Worm (Caenorhabditis elegans) whole organism, L4 larva: ENCODE results near the gene egl-46.
A peak's percentile ranks its signal among the peaks of the same experiment; 100 is the strongest.
"Not testable (repeated sequence)": the region's sequence is repeated elsewhere in the genome, so short reads cannot be mapped to it uniquely, and the experiment has no call there.

Experiments
- F26F4.8 ChIP-seq: fragments of 200-800 bp; sonication (Bioruptor generic); conservative IDR thresholded peaks from 2 replicates; pipeline ENCODE4 v1.3.6; 2022; ENCODE audit warnings: missing genetic modification characterization, missing compliant biosample characterization
- F49E8.2 ChIP-seq: sonication (generic microtip); optimal IDR thresholded peaks from 2 replicates; lab custom pipeline; 2016; ENCODE audit warnings: missing compliant biosample characterization, mild to moderate bottlenecking, missing genetic modification characterization, borderline replicate concordance
- T20F7.1 ChIP-seq: fragments of 200-800 bp; sonication (Bioruptor generic); optimal IDR thresholded peaks from 2 replicates; lab custom pipeline; 2018; ENCODE audit warnings: mild to moderate bottlenecking, missing genetic modification characterization, missing compliant biosample characterization
- Y105C5A.15 ChIP-seq: fragments of 200-800 bp; sonication (Bioruptor generic); IDR thresholded peaks from 2 replicates; pipeline ENCODE4 v1.3.6; 2022; ENCODE audit warnings: missing genetic modification characterization, missing compliant biosample characterization
- Y48G9A.11 ChIP-seq: fragments of 200-800 bp; sonication (Bioruptor generic); IDR thresholded peaks from 2 replicates; pipeline ENCODE4 v1.3.6; 2022; ENCODE audit warnings: missing genetic modification reagents, missing genetic modification characterization, missing compliant biosample characterization
- arid-1 ChIP-seq: fragments of 200-800 bp; sonication (Bioruptor generic); conservative IDR thresholded peaks from 2 replicates; pipeline ENCODE4 v1.3.6; 2022; ENCODE audit warnings: missing genetic modification reagents, missing genetic modification characterization, missing compliant biosample characterization
- ceh-28 ChIP-seq: fragments of 150-350 bp; optimal IDR thresholded peaks from 2 replicates; lab custom pipeline; 2014; ENCODE audit warnings: missing biosample characterization, missing genetic modification reagents, missing genetic modification characterization
- ceh-82 ChIP-seq: sonication (generic microtip); optimal IDR thresholded peaks from 2 replicates; lab custom pipeline; 2017; ENCODE audit warnings: missing biosample characterization, missing genetic modification characterization
- daf-16 ChIP-seq, 3 experiments: sonication (generic microtip); optimal IDR thresholded peaks; 2 replicates each; lab custom pipeline; 2016 to 2017; ENCODE audit warnings: missing genetic modification characterization in 3 of 3, missing genetic modification reagents in 3 of 3, mild to moderate bottlenecking in 2 of 3, missing compliant biosample characterization in 2 of 3, missing biosample characterization in 1 of 3, moderate library complexity in 1 of 3
- dmd-6 ChIP-seq: fragments of 200-800 bp; sonication (Bioruptor generic); IDR thresholded peaks from 2 replicates; pipeline ENCODE4 v1.3.6; 2022; ENCODE audit warnings: missing genetic modification reagents, missing genetic modification characterization, missing compliant biosample characterization
- dmd-8 ChIP-seq: fragments of 200-800 bp; sonication (Bioruptor generic); IDR thresholded peaks from 2 replicates; pipeline ENCODE4 v1.3.6; 2022; ENCODE audit warnings: missing genetic modification characterization, missing compliant biosample characterization
- dpl-1 ChIP-seq: fragments of 150-350 bp; optimal IDR thresholded peaks from 2 replicates; lab custom pipeline; 2014; ENCODE audit warnings: missing biosample characterization, missing genetic modification reagents, missing genetic modification characterization
- duxl-1 ChIP-seq: sonication (generic microtip); optimal IDR thresholded peaks from 2 replicates; lab custom pipeline; 2016; ENCODE audit warnings: mild to moderate bottlenecking, missing genetic modification characterization, moderate library complexity, missing compliant biosample characterization; ENCODE audit not compliant: poor library complexity
- dve-1 ChIP-seq: sonication (generic microtip); optimal IDR thresholded peaks from 2 replicates; lab custom pipeline; 2017; ENCODE audit warnings: antibody characterized with exemption, mild to moderate bottlenecking, missing genetic modification characterization, missing compliant biosample characterization; ENCODE audit not compliant: insufficient read depth
- egl-27 ChIP-seq: sonication (generic microtip); optimal IDR thresholded peaks from 3 replicates; lab custom pipeline; 2017; ENCODE audit warnings: missing biosample characterization, missing genetic modification reagents, missing genetic modification characterization
- hlh-11 ChIP-seq: fragments of 200-800 bp; sonication (Bioruptor generic); optimal IDR thresholded peaks from 2 replicates; lab custom pipeline; 2018; ENCODE audit warnings: mild to moderate bottlenecking, missing genetic modification characterization, missing compliant biosample characterization
- hlh-30 ChIP-seq: sonication (generic microtip); optimal IDR thresholded peaks from 2 replicates; lab custom pipeline; 2017; ENCODE audit warnings: antibody characterized with exemption, mild to moderate bottlenecking, missing genetic modification characterization, missing compliant biosample characterization; ENCODE audit not compliant: insufficient read depth
- hmg-1.1 ChIP-seq: fragments of 200-800 bp; sonication (Bioruptor generic); IDR thresholded peaks from 2 replicates; pipeline ENCODE4 v1.3.6; 2022; ENCODE audit warnings: missing genetic modification reagents, missing genetic modification characterization, missing compliant biosample characterization
- lin-38 ChIP-seq: fragments of 200-800 bp; sonication (Bioruptor generic); IDR thresholded peaks from 2 replicates; pipeline ENCODE4 v1.3.6; 2022; ENCODE audit warnings: missing genetic modification reagents, missing genetic modification characterization, missing compliant biosample characterization
- lsy-2 ChIP-seq, 2 experiments: fragments of 150-350 bp in 1 of 2; sonication (generic microtip) in 1 of 2; optimal IDR thresholded peaks; 2 replicates each; lab custom pipeline; 2014 to 2017; ENCODE audit warnings: missing biosample characterization in 2 of 2, missing genetic modification characterization in 2 of 2
- mep-1 ChIP-seq: fragments of 150-350 bp; sonication (generic microtip); optimal IDR thresholded peaks from 3 replicates; lab custom pipeline; 2014; ENCODE audit warnings: missing biosample characterization, missing genetic modification characterization
- mes-2 ChIP-seq: sonication (generic microtip); optimal IDR thresholded peaks from 2 replicates; lab custom pipeline; 2016; ENCODE audit warnings: missing genotype, mild to moderate bottlenecking, missing genetic modification characterization, missing compliant biosample characterization; ENCODE audit not compliant: poor library complexity, severe bottlenecking
- mxl-3 ChIP-seq: fragments of 200-800 bp; sonication (Bioruptor generic); optimal IDR thresholded peaks from 2 replicates; lab custom pipeline; 2018; ENCODE audit warnings: mild to moderate bottlenecking, missing genetic modification characterization, missing compliant biosample characterization
- nhr-102 ChIP-seq: sonication (generic microtip); optimal IDR thresholded peaks from 2 replicates; lab custom pipeline; 2016; ENCODE audit warnings: mild to moderate bottlenecking, missing genetic modification characterization, moderate library complexity, missing compliant biosample characterization
- nhr-25 ChIP-seq: sonication (generic microtip); optimal IDR thresholded peaks from 2 replicates; lab custom pipeline; 2017; ENCODE audit warnings: missing genetic modification characterization, mild to moderate bottlenecking, missing compliant biosample characterization, antibody characterized with exemption, moderate library complexity, borderline replicate concordance; ENCODE audit not compliant: insufficient read depth
- nhr-48 ChIP-seq: sonication (generic microtip); optimal IDR thresholded peaks from 2 replicates; lab custom pipeline; 2016; ENCODE audit warnings: mild to moderate bottlenecking, missing genetic modification characterization, missing compliant biosample characterization
- nhr-6 ChIP-seq: fragments of 150-350 bp; optimal IDR thresholded peaks from 2 replicates; lab custom pipeline; 2014; ENCODE audit warnings: missing biosample characterization, missing genetic modification characterization
- pha-4 ChIP-seq, 2 experiments: fragments of 150-350 bp in 1 of 2; fragments of 200-800 bp in 1 of 2; sonication (Bioruptor generic) in 1 of 2; IDR thresholded peaks in 1 of 2; optimal IDR thresholded peaks in 1 of 2; 2 replicates each; pipeline versions ENCODE4 v1.3.6 to Lab custom; 2014 to 2022; ENCODE audit warnings: missing genetic modification characterization in 2 of 2, missing genetic modification reagents in 2 of 2, missing biosample characterization in 1 of 2, missing compliant biosample characterization in 1 of 2
- rbr-2 ChIP-seq: sonication (generic microtip); optimal IDR thresholded peaks from 2 replicates; lab custom pipeline; 2016; ENCODE audit warnings: missing genotype, missing genetic modification characterization, missing compliant biosample characterization
- set-16 ChIP-seq: fragments of 200-800 bp; sonication (Bioruptor generic); IDR thresholded peaks from 2 replicates; pipeline ENCODE4 v1.3.6; 2022; ENCODE audit warnings: missing genetic modification reagents, missing genetic modification characterization, missing compliant biosample characterization
- spr-1 ChIP-seq: sonication (generic microtip); optimal IDR thresholded peaks from 2 replicates; lab custom pipeline; 2016; ENCODE audit warnings: mild to moderate bottlenecking, missing genetic modification characterization, missing compliant biosample characterization
- unc-130 ChIP-seq: sonication (generic microtip); optimal IDR thresholded peaks from 2 replicates; lab custom pipeline; 2016; ENCODE audit warnings: missing genetic modification reagents, missing genetic modification characterization, missing compliant biosample characterization

Gene egl-46

ce11 chrV:6714858-6715257 is 33.5 kb upstream of the egl-46 start:
- peak; percentile 95 for TF ChIP-seq Y48G9A.11 (GFP tag; lab: Robert Waterston, UW)

- peak; percentile 51 for TF ChIP-seq arid-1
- TF ChIP-seq Y48G9A.11 (GFP tag; lab: Robert Waterston, UW), result peak; percentile 89
- TF ChIP-seq F26F4.8, result peak; percentile 72; the same call in 1 of the 2 replicates
- TF ChIP-seq dmd-8 (GFP tag; lab: Robert Waterston, UW), result peak; percentile 48; the same call in 1 of the 2 replicates
- TF ChIP-seq pha-4 (GFP tag; IDR thresholded peaks at IDR 0.05; lab: Robert Waterston, UW), result 0 out of 2 replicates have a peak, but pooled peaks have one; percentile 15
- not testable (repeated sequence) for TF ChIP-seq pha-4 (tag; optimal IDR thresholded peaks at IDR 0.05; lab: Kevin White, UChicago)
Measured at ce11 chrV:6711071-6711470, 29.7 kb upstream of the egl-46 start.

- peak; percentile 89 for TF ChIP-seq Y48G9A.11 (GFP tag; lab: Robert Waterston, UW)
- TF ChIP-seq T20F7.1 (GFP tag; lab: Kevin White, UChicago), result peak; percentile 92
- TF ChIP-seq nhr-6 (tag; lab: Kevin White, UChicago), result no peak
Measured at ce11 chrV:6710462-6710861, 29.1 kb upstream of the egl-46 start, which contains the start of gene sna-1. Gene sna-1, minus strand, starts transcription at chrV:6710679.

- TF ChIP-seq duxl-1, result peak; percentile 35
- TF ChIP-seq lsy-2 (tag; optimal IDR thresholded peaks at IDR 0.05; lab: Kevin White, UChicago), result peak in 1 of 2 experiments; percentile 36
- TF ChIP-seq nhr-25, result no peak
- peak; percentile 34 for TF ChIP-seq hlh-11
- TF ChIP-seq mep-1 (tag; lab: Kevin White, UChicago), result peak; percentile 47
- peak; percentile 33 for TF ChIP-seq dpl-1 (GFP tag; lab: Kevin White, UChicago)
- TF ChIP-seq ceh-28 (tag; lab: Kevin White, UChicago), result no peak
- TF ChIP-seq daf-16 (GFP tag; optimal IDR thresholded peaks at IDR 0.05; lab: Kevin White, UChicago), result peak in 1 of 2 experiments; percentile 13
- TF ChIP-seq daf-16 (tag; optimal IDR thresholded peaks at IDR 0.05; lab: Kevin White, UChicago), result peak; percentile 53
- TF ChIP-seq spr-1 (tag; lab: Kevin White, UChicago), result peak; percentile 35
- peak; percentile 37 for TF ChIP-seq rbr-2
- peak; percentile 48 for TF ChIP-seq nhr-102 (tag; lab: Kevin White, UChicago)
- TF ChIP-seq Y48G9A.11 (GFP tag; lab: Robert Waterston, UW), result peak; percentile 79
- TF ChIP-seq hmg-1.1, result peak; percentile 50; the same call in 1 of the 2 replicates
- peak; percentile 79 for TF ChIP-seq mes-2 (tag; lab: Kevin White, UChicago)
- TF ChIP-seq dve-1, result peak; percentile 45
- TF ChIP-seq egl-27 (tag; lab: Kevin White, UChicago), result no peak
- 0 out of 2 replicates have a peak, but pooled peaks have one; percentile 23 for TF ChIP-seq dmd-6 (GFP tag; lab: Robert Waterston, UW)
- TF ChIP-seq set-16 (GFP tag; lab: Robert Waterston, UW), result peak; percentile 27; the same call in 1 of the 2 replicates
- TF ChIP-seq unc-130, result peak; percentile 33
- TF ChIP-seq F49E8.2 (tag; lab: Kevin White, UChicago), result peak; percentile 1
- TF ChIP-seq ceh-82 (tag; lab: Kevin White, UChicago), result no peak
- TF ChIP-seq Y105C5A.15 (GFP tag; lab: Robert Waterston, UW), result no peak
- TF ChIP-seq pha-4 (GFP tag; IDR thresholded peaks at IDR 0.05; lab: Robert Waterston, UW), result 0 out of 2 replicates have a peak, but pooled peaks have one; percentile 39
- no peak for TF ChIP-seq pha-4 (tag; optimal IDR thresholded peaks at IDR 0.05; lab: Kevin White, UChicago)
- TF ChIP-seq mxl-3 (GFP tag; lab: Kevin White, UChicago), result peak; percentile 54
- no peak for TF ChIP-seq hlh-30 (tag; lab: Kevin White, UChicago)
- TF ChIP-seq nhr-48, result peak; percentile 35
- TF ChIP-seq T20F7.1 (GFP tag; lab: Kevin White, UChicago), result peak; percentile 85
- peak; percentile 59 for TF ChIP-seq lin-38
Measured at ce11 chrV:6709050-6709683, 27.8 kb upstream of the egl-46 start, which contains the start of gene dlst-1. Gene dlst-1, minus strand, starts transcription at chrV:6709101.
